Worm (Caenorhabditis elegans): ENCODE data around the gene ptr-8.

Gene ptr-8

ce11 chrII:10851110-10851509 lies 38.0 kb upstream of the ptr-8 start (continued):
- TF ChIP-seq unc-39 (tag; optimal IDR thresholded peaks at IDR 0.05): no peak
- TF ChIP-seq ama-1 (optimal IDR thresholded peaks at IDR 0.05): no peak
- peak; percentile 83 for TF ChIP-seq T20F7.1 (GFP tag; optimal IDR thresholded peaks at IDR 0.05)

DNA sequence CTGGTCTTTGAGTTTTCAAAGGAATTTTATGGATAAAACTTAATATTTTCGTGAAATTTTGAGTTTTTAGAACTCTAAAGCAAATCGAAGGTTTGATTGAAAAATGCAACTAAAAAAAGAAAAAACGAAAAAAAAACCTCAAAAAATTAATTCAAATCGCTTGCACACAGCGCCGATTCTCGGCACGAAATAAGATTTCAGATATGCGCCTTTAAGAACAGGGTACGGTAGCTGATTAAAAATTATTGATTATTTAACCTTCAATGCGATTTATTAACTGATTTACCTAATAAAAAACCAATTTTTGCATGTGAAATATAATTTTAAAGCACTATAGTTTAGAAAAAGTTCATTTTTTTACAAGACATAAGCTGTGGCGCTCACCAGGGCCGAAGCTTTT lies 36.2 kb upstream of the ptr-8 start:
- TF ChIP-seq zfp-2 (tag; optimal IDR thresholded peaks at IDR 0.05): no peak
- TF ChIP-seq zip-11 (GFP tag; IDR thresholded peaks at IDR 0.05): no peak
- peak in 1 of 2 experiments; percentile 5 for TF ChIP-seq lsy-2 (tag; optimal IDR thresholded peaks at IDR 0.05)

ce11 chrII:10857077-10857476 lies 32.0 kb upstream of the ptr-8 start, which contains the start of gene M106.7:
TSS of gene M106.7 (minus strand) at chrII:10857177.
- TF ChIP-seq dve-1 (tag; optimal IDR thresholded peaks at IDR 0.05; ENCODE audit: insufficient read depth): peak; percentile 10
- TF ChIP-seq pqm-1 (tag; optimal IDR thresholded peaks at IDR 0.05): no peak
- no peak for TF ChIP-seq daf-16 (GFP tag; optimal IDR thresholded peaks at IDR 0.05)
- peak; percentile 1 for TF ChIP-seq daf-16 (tag; optimal IDR thresholded peaks at IDR 0.05)

- TF ChIP-seq mxl-3 (GFP tag; optimal IDR thresholded peaks at IDR 0.05) (no peak), hmg-1.1 (GFP tag; IDR thresholded peaks at IDR 0.05) (no peak), dmd-6 (GFP tag; IDR thresholded peaks at IDR 0.05) (peak; percentile 61), nhr-28 (tag; optimal IDR thresholded peaks at IDR 0.05) (peak; percentile 58)
Measured at ce11 chrII:10859359-10859758, 29.7 kb upstream of the ptr-8 start.

- TF ChIP-seq nhr-48 (tag; optimal IDR thresholded peaks at IDR 0.05) (no peak), lin-38 (GFP tag; IDR thresholded peaks at IDR 0.05) (no peak), madf-9 (GFP tag; conservative IDR thresholded peaks at IDR 0.05) (no peak), tra-1 (GFP tag; IDR thresholded peaks at IDR 0.05) (0 out of 2 replicates have a peak, but pooled peaks have one; percentile 25), nhr-102 (tag; optimal IDR thresholded peaks at IDR 0.05) (no peak), mdt-29 (GFP tag; IDR thresholded peaks at IDR 0.05) (no peak), rbr-2 (tag; optimal IDR thresholded peaks at IDR 0.05) (no peak), arid-1 (GFP tag; conservative IDR thresholded peaks at IDR 0.05) (no peak), Y48G9A.11 (GFP tag; IDR thresholded peaks at IDR 0.05) (no peak), dve-1 (tag; optimal IDR thresholded peaks at IDR 0.05; ENCODE audit: insufficient read depth) (peak; percentile 7), mxl-3 (GFP tag; optimal IDR thresholded peaks at IDR 0.05) (peak; percentile 65), nhr-237 (tag; optimal IDR thresholded peaks at IDR 0.05) (no peak), nhr-10 (tag; optimal IDR thresholded peaks at IDR 0.05) (no peak), ZK546.5 (tag; optimal IDR thresholded peaks at IDR 0.05) (no peak), tag-97 (GFP tag; IDR thresholded peaks at IDR 0.05) (no peak), pha-4 (GFP tag; IDR thresholded peaks at IDR 0.05) (no peak), pha-4 (tag; optimal IDR thresholded peaks at IDR 0.05) (no peak), hif-1 (tag; optimal IDR thresholded peaks at IDR 0.05) (no peak), mdl-1 (tag; optimal IDR thresholded peaks at IDR 0.05) (peak in 1 of 2 experiments; percentile 39), ceh-20 (GFP tag; IDR thresholded peaks at IDR 0.05) (no peak), nhr-77 (tag; optimal IDR thresholded peaks at IDR 0.05) (peak; percentile 34), lir-3 (tag; optimal IDR thresholded peaks at IDR 0.05) (no peak), ceh-44 (GFP tag; IDR thresholded peaks at IDR 0.05) (no peak), mep-1 (tag; optimal IDR thresholded peaks at IDR 0.05) (no peak), zip-11 (GFP tag; IDR thresholded peaks at IDR 0.05) (no peak), nhr-6 (tag; optimal IDR thresholded peaks at IDR 0.05) (no peak), daf-12 (tag; optimal IDR thresholded peaks at IDR 0.05) (no peak), nhr-28 (tag; optimal IDR thresholded peaks at IDR 0.05) (peak; percentile 85), hlh-11 (tag; optimal IDR thresholded peaks at IDR 0.05) (peak; percentile 55), set-16 (GFP tag; IDR thresholded peaks at IDR 0.05) (no peak), pqm-1 (tag; optimal IDR thresholded peaks at IDR 0.05) (peak; percentile 87), ces-1 (GFP tag; optimal IDR thresholded peaks at IDR 0.05) (no peak), lsy-2 (tag; optimal IDR thresholded peaks at IDR 0.05) (no peak), nhr-11 (tag; optimal IDR thresholded peaks at IDR 0.05) (no peak), egl-43 (GFP tag; IDR thresholded peaks at IDR 0.05) (no peak), hlh-30 (tag; optimal IDR thresholded peaks at IDR 0.05; ENCODE audit: insufficient read depth) (peak; percentile 33)
Measured at ce11 chrII:10860840-10861239, 28.2 kb upstream of the ptr-8 start, which contains the start of gene M106.3. TSS of gene M106.3 (minus strand) at chrII:10860909.

All from whole organism, L4 larva.